Worm (Caenorhabditis elegans) whole organism, young adult: ENCODE measurements around the gene T20B12.5.

Source experiments
- B0019.2 ChIP-seq: fragments of 200-800 bp; sonication (Bioruptor generic); conservative IDR thresholded peaks from 2 replicates; pipeline ENCODE4 v1.3.6; 2022; ENCODE audit warnings: missing genetic modification reagents, missing genetic modification characterization, missing compliant biosample characterization
- B0035.1 ChIP-seq: sonication (generic microtip); optimal IDR thresholded peaks from 2 replicates; lab custom pipeline; 2016; ENCODE audit warnings: missing genetic modification characterization, mild to moderate bottlenecking, missing compliant biosample characterization, missing genotype, missing genetic modification reagents
- B0336.3 ChIP-seq: fragments of 200-800 bp; sonication (Bioruptor generic); IDR thresholded peaks from 2 replicates; pipeline ENCODE4 v1.3.6; 2022; ENCODE audit warnings: missing genetic modification characterization, missing compliant biosample characterization
- C06A6.2 ChIP-seq: fragments of 200-800 bp; sonication (Bioruptor generic); conservative IDR thresholded peaks from 2 replicates; pipeline ENCODE4 v1.3.6; 2022; ENCODE audit warnings: missing genetic modification characterization, missing compliant biosample characterization
- F10E7.11 ChIP-seq: sonication (generic microtip); optimal IDR thresholded peaks from 2 replicates; lab custom pipeline; 2017; ENCODE audit warnings: mild to moderate bottlenecking, missing genetic modification characterization, moderate library complexity, missing compliant biosample characterization
- F33H1.4 ChIP-seq: fragments of 200-800 bp; sonication (Bioruptor generic); IDR thresholded peaks from 2 replicates; pipeline ENCODE4 v1.3.6; 2022; ENCODE audit warnings: missing genetic modification reagents, missing genetic modification characterization, missing compliant biosample characterization
- Y53F4B.3 ChIP-seq: fragments of 200-800 bp; sonication (Bioruptor generic); IDR thresholded peaks from 2 replicates; pipeline ENCODE4 v1.3.6; 2022; ENCODE audit warnings: missing genetic modification reagents, missing genetic modification characterization, missing compliant biosample characterization
- Y67H2A.10 ChIP-seq: fragments of 200-800 bp; sonication (Bioruptor generic); conservative IDR thresholded peaks from 2 replicates; pipeline ENCODE4 v1.3.6; 2022; ENCODE audit warnings: missing genetic modification reagents, missing genetic modification characterization, missing compliant biosample characterization
- Y79H2A.3 ChIP-seq: fragments of 200-800 bp; sonication (Bioruptor generic); conservative IDR thresholded peaks from 2 replicates; pipeline ENCODE4 v1.3.6; 2022; ENCODE audit warnings: missing genetic modification reagents, missing genetic modification characterization, missing compliant biosample characterization
- atf-7 ChIP-seq: sonication (generic microtip); optimal IDR thresholded peaks from 2 replicates; lab custom pipeline; 2017; ENCODE audit warnings: mild to moderate bottlenecking, missing genetic modification characterization, missing compliant biosample characterization
- attf-5 ChIP-seq: fragments of 200-800 bp; sonication (Bioruptor generic); optimal IDR thresholded peaks from 2 replicates; lab custom pipeline; 2018; ENCODE audit warnings: mild to moderate bottlenecking, missing genetic modification characterization, missing compliant biosample characterization
- attf-6 ChIP-seq: fragments of 200-800 bp; sonication (Bioruptor generic); IDR thresholded peaks from 2 replicates; pipeline ENCODE4 v1.3.6; 2022; ENCODE audit warnings: missing genetic modification reagents, missing genetic modification characterization, missing compliant biosample characterization
- bed-1 ChIP-seq: fragments of 200-800 bp; sonication (Bioruptor generic); IDR thresholded peaks from 2 replicates; pipeline ENCODE4 v1.3.6; 2022; ENCODE audit warnings: missing genetic modification reagents, missing genetic modification characterization, missing compliant biosample characterization
- cebp-1 ChIP-seq, 2 experiments: fragments of 200-800 bp in 1 of 2; sonication (Bioruptor generic) in 1 of 2; sonication (generic microtip) in 1 of 2; IDR thresholded peaks in 1 of 2; optimal IDR thresholded peaks in 1 of 2; 2 replicates each; pipeline versions ENCODE4 v1.3.6 to Lab custom; 2017 to 2022; ENCODE audit warnings: missing compliant biosample characterization in 2 of 2, missing genetic modification characterization in 2 of 2, mild to moderate bottlenecking in 1 of 2, missing genetic modification reagents in 1 of 2, moderate library complexity in 1 of 2
- cebp-2 ChIP-seq: fragments of 200-800 bp; sonication (Bioruptor generic); IDR thresholded peaks from 2 replicates; pipeline ENCODE4 v1.3.6; 2022; ENCODE audit warnings: missing genetic modification characterization, missing compliant biosample characterization
- ceh-100 ChIP-seq: fragments of 200-800 bp; sonication (Bioruptor generic); IDR thresholded peaks from 2 replicates; pipeline ENCODE4 v1.3.6; 2022; ENCODE audit warnings: missing genetic modification reagents, missing genetic modification characterization, missing compliant biosample characterization
- ceh-91 ChIP-seq: fragments of 200-800 bp; sonication (Bioruptor generic); IDR thresholded peaks from 2 replicates; pipeline ENCODE4 v1.3.6; 2022; ENCODE audit warnings: missing genetic modification reagents, missing genetic modification characterization, missing compliant biosample characterization
- chd-7 ChIP-seq: sonication (generic microtip); optimal IDR thresholded peaks from 2 replicates; lab custom pipeline; 2016; ENCODE audit warnings: mild to moderate bottlenecking, missing genetic modification characterization, moderate library complexity, missing compliant biosample characterization
- dox-1 ChIP-seq: fragments of 200-800 bp; sonication (Bioruptor generic); IDR thresholded peaks from 2 replicates; pipeline ENCODE4 v1.3.6; 2022; ENCODE audit warnings: missing genetic modification reagents, missing genetic modification characterization, missing compliant biosample characterization
- dpl-1 ChIP-seq: fragments of 150-350 bp; optimal IDR thresholded peaks from 2 replicates; lab custom pipeline; 2014; ENCODE audit warnings: missing biosample characterization, missing genetic modification reagents, missing genetic modification characterization
- efl-1 ChIP-seq: fragments of 150-350 bp; optimal IDR thresholded peaks from 2 replicates; lab custom pipeline; 2014; ENCODE audit warnings: missing biosample characterization, missing genetic modification reagents, missing genetic modification characterization
- egrh-3 ChIP-seq: fragments of 200-800 bp; sonication (Bioruptor generic); IDR thresholded peaks from 2 replicates; pipeline ENCODE4 v1.3.6; 2022; ENCODE audit warnings: missing genetic modification reagents, missing genetic modification characterization, missing compliant biosample characterization
- ekl-4 ChIP-seq: fragments of 200-800 bp; sonication (Bioruptor generic); IDR thresholded peaks from 2 replicates; pipeline ENCODE4 v1.3.6; 2022; ENCODE audit warnings: missing genetic modification reagents, missing genetic modification characterization, missing compliant biosample characterization
- hmg-1.2 ChIP-seq: fragments of 200-800 bp; sonication (Bioruptor generic); IDR thresholded peaks from 2 replicates; pipeline ENCODE4 v1.3.6; 2022; ENCODE audit warnings: missing genetic modification reagents, missing genetic modification characterization, missing compliant biosample characterization
- hmg-20 ChIP-seq: fragments of 200-800 bp; sonication (Bioruptor generic); IDR thresholded peaks from 2 replicates; pipeline ENCODE4 v1.3.6; 2022; ENCODE audit warnings: missing genetic modification reagents, missing genetic modification characterization, missing compliant biosample characterization
- let-526 ChIP-seq: fragments of 200-800 bp; sonication (Bioruptor generic); IDR thresholded peaks from 2 replicates; pipeline ENCODE4 v1.3.6; 2022; ENCODE audit warnings: missing genetic modification reagents, missing genetic modification characterization, missing compliant biosample characterization
- let-607 ChIP-seq, 2 experiments: fragments of 200-800 bp in 1 of 2; sonication (Bioruptor generic) in 1 of 2; sonication (generic microtip) in 1 of 2; optimal IDR thresholded peaks; 2 replicates each; lab custom pipeline; 2016 to 2018; ENCODE audit warnings: mild to moderate bottlenecking in 2 of 2, missing compliant biosample characterization in 2 of 2, missing genetic modification characterization in 2 of 2, moderate library complexity in 2 of 2, missing genotype in 1 of 2
- lin-26 ChIP-seq: fragments of 200-800 bp; sonication (Bioruptor generic); IDR thresholded peaks from 2 replicates; pipeline ENCODE4 v1.3.6; 2022; ENCODE audit warnings: missing genetic modification reagents, missing genetic modification characterization, missing compliant biosample characterization
- lin-40 ChIP-seq: sonication (generic microtip); optimal IDR thresholded peaks from 2 replicates; lab custom pipeline; 2016; ENCODE audit warnings: missing genetic modification characterization, mild to moderate bottlenecking, missing compliant biosample characterization, missing genotype, missing genetic modification reagents
- lin-54 ChIP-seq: fragments of 200-800 bp; sonication (Bioruptor generic); optimal IDR thresholded peaks from 2 replicates; lab custom pipeline; 2018; ENCODE audit warnings: mild to moderate bottlenecking, missing genetic modification characterization, missing compliant biosample characterization
- lsy-27 ChIP-seq: sonication (generic microtip); optimal IDR thresholded peaks from 2 replicates; lab custom pipeline; 2017; ENCODE audit warnings: missing genetic modification characterization, mild to moderate bottlenecking, missing compliant biosample characterization, antibody characterized with exemption, missing genotype, borderline replicate concordance; ENCODE audit not compliant: insufficient read depth
- madf-10 ChIP-seq: sonication (generic microtip); optimal IDR thresholded peaks from 2 replicates; lab custom pipeline; 2016; ENCODE audit warnings: mild to moderate bottlenecking, missing genetic modification characterization, missing compliant biosample characterization
- madf-6 ChIP-seq: fragments of 200-800 bp; sonication (Bioruptor generic); IDR thresholded peaks from 2 replicates; pipeline ENCODE4 v1.3.6; 2022; ENCODE audit warnings: missing genetic modification reagents, missing genetic modification characterization, missing compliant biosample characterization
- madf-8 ChIP-seq: fragments of 200-800 bp; sonication (Bioruptor generic); conservative IDR thresholded peaks from 2 replicates; pipeline ENCODE4 v1.3.6; 2022; ENCODE audit warnings: missing genetic modification reagents, missing genetic modification characterization, missing compliant biosample characterization
- mcd-1 ChIP-seq: fragments of 200-800 bp; sonication (Bioruptor generic); IDR thresholded peaks from 2 replicates; pipeline ENCODE4 v1.3.6; 2022; ENCODE audit warnings: missing genetic modification reagents, missing genetic modification characterization, missing compliant biosample characterization
- nhr-80 ChIP-seq: sonication (generic microtip); optimal IDR thresholded peaks from 2 replicates; lab custom pipeline; 2016; ENCODE audit warnings: missing genetic modification characterization, missing compliant biosample characterization
- sdz-38 ChIP-seq: sonication (generic microtip); optimal IDR thresholded peaks from 2 replicates; lab custom pipeline; 2016; ENCODE audit warnings: missing genotype, missing genetic modification characterization, missing compliant biosample characterization
- snpc-1.1 ChIP-seq: sonication (generic microtip); optimal IDR thresholded peaks from 2 replicates; lab custom pipeline; 2017; ENCODE audit warnings: missing genetic modification characterization, mild to moderate bottlenecking, missing compliant biosample characterization, antibody characterized with exemption, moderate library complexity, missing genotype, missing genetic modification reagents; ENCODE audit not compliant: insufficient read depth
- snpc-3.4 ChIP-seq: sonication (generic microtip); optimal IDR thresholded peaks from 2 replicates; lab custom pipeline; 2017; ENCODE audit warnings: missing genetic modification characterization, mild to moderate bottlenecking, missing compliant biosample characterization, antibody characterized with exemption, moderate library complexity, missing genotype, missing genetic modification reagents
- snpc-4 ChIP-seq, 5 experiments: fragments of 150-350 bp in 1 of 5; sonication (generic microtip) in 4 of 5; optimal IDR thresholded peaks; 2 replicates each; lab custom pipeline; 2014 to 2018; ENCODE audit warnings: missing genetic modification characterization in 5 of 5, missing biosample characterization in 3 of 5, antibody characterized with exemption in 2 of 5, mild to moderate bottlenecking in 2 of 5, missing compliant biosample characterization in 2 of 5, missing genotype in 2 of 5, moderate library complexity in 2 of 5, missing genetic modification reagents in 1 of 5
- somi-1 ChIP-seq: fragments of 200-800 bp; sonication (Bioruptor generic); optimal IDR thresholded peaks from 2 replicates; lab custom pipeline; 2018; ENCODE audit warnings: mild to moderate bottlenecking, missing genetic modification characterization, missing compliant biosample characterization
- sptf-2 ChIP-seq: fragments of 200-800 bp; sonication (Bioruptor generic); optimal IDR thresholded peaks from 2 replicates; lab custom pipeline; 2018; ENCODE audit warnings: mild to moderate bottlenecking, missing genetic modification characterization, missing compliant biosample characterization
- tbp1 ChIP-seq: fragments of 200-800 bp; sonication (Bioruptor generic); optimal IDR thresholded peaks from 2 replicates; lab custom pipeline; 2018; ENCODE audit warnings: mild to moderate bottlenecking, missing genetic modification characterization, missing compliant biosample characterization
- xnd-1 ChIP-seq: sonication (generic microtip); optimal IDR thresholded peaks from 2 replicates; lab custom pipeline; 2016; ENCODE audit warnings: missing genotype, missing genetic modification reagents, missing genetic modification characterization, missing compliant biosample characterization
- zfh-2 ChIP-seq: fragments of 200-800 bp; sonication (Bioruptor generic); conservative IDR thresholded peaks from 2 replicates; pipeline ENCODE4 v1.3.6; 2022; ENCODE audit warnings: missing genetic modification reagents, missing genetic modification characterization, missing compliant biosample characterization
- ztf-18 ChIP-seq: sonication (generic microtip); optimal IDR thresholded peaks from 2 replicates; lab custom pipeline; 2016; ENCODE audit warnings: missing genotype, mild to moderate bottlenecking, missing genetic modification characterization, missing compliant biosample characterization
- ztf-6 ChIP-seq: fragments of 200-800 bp; sonication (Bioruptor generic); IDR thresholded peaks from 2 replicates; pipeline ENCODE4 v1.3.6; 2022; ENCODE audit warnings: missing genetic modification reagents, missing genetic modification characterization, missing compliant biosample characterization

Gene T20B12.5

ce11 chrIII:7336214-7336613 is 30.7 kb downstream of the T20B12.5 start, which contains the start of gene gsp-2 (continued):
- TF ChIP-seq snpc-1.1 (tag; lab: Kevin White, UChicago) (peak; percentile 27), cebp-1 (GFP tag; IDR thresholded peaks at IDR 0.05; lab: Robert Waterston, UW) (no peak), cebp-1 (tag; optimal IDR thresholded peaks at IDR 0.05; lab: Kevin White, UChicago) (peak; percentile 69), xnd-1 (tag; lab: Kevin White, UChicago) (no peak), sdz-38 (no peak), ceh-100 (GFP tag; lab: Robert Waterston, UW) (0 out of 2 replicates have a peak, but pooled peaks have one; percentile 16), snpc-4 (GFP tag; optimal IDR thresholded peaks at IDR 0.05; lab: Kevin White, UChicago) (no peak), snpc-4 (tag; optimal IDR thresholded peaks at IDR 0.05; lab: Kevin White, UChicago) (peak in 3 of 4 experiments; percentile 10 to 45 (median 35)), sptf-2 (GFP tag; lab: Kevin White, UChicago) (no peak), Y67H2A.10 (peak; percentile 34; the same call in 1 of the 2 replicates), bed-1 (GFP tag; lab: Robert Waterston, UW) (no peak), tbp1 (peak; percentile 54), lin-54 (peak; percentile 61), egrh-3 (GFP tag; lab: Robert Waterston, UW) (peak; percentile 60; the same call in 1 of the 2 replicates), Y79H2A.3 (no peak), atf-7 (tag; lab: Kevin White, UChicago) (peak; percentile 51), madf-10 (tag; lab: Kevin White, UChicago) (no peak), attf-6 (GFP tag; lab: Robert Waterston, UW) (no peak), dox-1 (GFP tag; lab: Robert Waterston, UW) (peak; percentile 87), madf-8 (GFP tag; lab: Robert Waterston, UW) (0 out of 2 replicates have a peak, but pooled peaks have one; percentile 22), let-607 (tag; optimal IDR thresholded peaks at IDR 0.05; lab: Kevin White, UChicago) (peak; percentile 59 to 76), cebp-2 (0 out of 2 replicates have a peak, but pooled peaks have one; percentile 14), ztf-18 (tag; lab: Kevin White, UChicago) (peak; percentile 47), efl-1 (GFP tag; lab: Kevin White, UChicago) (peak; percentile 67), snpc-3.4 (tag; lab: Kevin White, UChicago) (peak; percentile 43), F33H1.4 (peak; percentile 90), chd-7 (tag; lab: Kevin White, UChicago) (no peak), lin-40 (peak; percentile 6), lsy-27 (peak; percentile 26), attf-5 (GFP tag; lab: Kevin White, UChicago) (peak; percentile 73), ceh-91 (GFP tag; lab: Robert Waterston, UW) (peak; percentile 36; the same call in 1 of the 2 replicates), zfh-2 (GFP tag; lab: Robert Waterston, UW) (peak; percentile 61; the same call in 1 of the 2 replicates), nhr-80 (tag; lab: Kevin White, UChicago) (peak; percentile 84), dpl-1 (GFP tag; lab: Kevin White, UChicago) (peak; percentile 13), ztf-6 (GFP tag; lab: Robert Waterston, UW) (no peak), madf-6 (peak; percentile 71; the same call in 1 of the 2 replicates), B0336.3 (GFP tag; lab: Robert Waterston, UW) (peak; percentile 28; the same call in 1 of the 2 replicates)

DNA sequence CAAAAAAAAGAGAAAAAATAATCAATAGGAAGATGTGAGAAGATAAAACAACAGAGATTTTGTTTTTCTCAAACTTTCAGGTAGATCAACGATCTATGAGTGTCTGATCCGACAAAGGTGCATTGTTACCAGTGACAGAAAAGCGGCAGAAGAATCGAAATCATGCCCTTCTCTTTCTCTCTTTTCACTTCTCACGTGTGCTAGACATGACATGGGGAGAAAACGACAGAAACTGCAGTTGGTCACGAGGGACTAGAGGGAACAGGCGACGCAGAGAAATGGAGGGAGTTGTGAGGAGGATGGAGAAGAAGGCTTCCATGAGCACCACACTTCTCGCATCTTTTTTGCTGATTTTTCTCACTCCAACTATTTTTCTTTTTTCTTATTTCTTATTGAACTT is 31.7 kb downstream of the T20B12.5 start, which contains the start of gene F56C9.10:
Gene F56C9.10, minus strand, starts transcription at position 97 of the 400 bp plus-strand sequence.
- TF ChIP-seq B0035.1 (tag; lab: Kevin White, UChicago) (no peak), B0019.2 (no peak), let-526 (GFP tag; lab: Robert Waterston, UW) (peak; percentile 51; the same call in 1 of the 2 replicates), efl-1 (GFP tag; lab: Kevin White, UChicago) (no peak), somi-1 (GFP tag; lab: Kevin White, UChicago) (peak; percentile 95), Y53F4B.3 (GFP tag; lab: Robert Waterston, UW) (no peak), hmg-1.2 (GFP tag; lab: Robert Waterston, UW) (peak; percentile 50; the same call in 1 of the 2 replicates), mcd-1 (GFP tag; lab: Robert Waterston, UW) (peak; percentile 60), lin-26 (GFP tag; lab: Robert Waterston, UW) (peak; percentile 61), F10E7.11 (tag; lab: Kevin White, UChicago) (no peak), C06A6.2 (GFP tag; lab: Robert Waterston, UW) (0 out of 2 replicates have a peak, but pooled peaks have one; percentile 14), ekl-4 (GFP tag; lab: Robert Waterston, UW) (peak; percentile 71; the same call in 1 of the 2 replicates), lin-54 (peak; percentile 50), hmg-20 (GFP tag; lab: Robert Waterston, UW) (0 out of 2 replicates have a peak, but pooled peaks have one; percentile 5)
